Worm (Caenorhabditis elegans) whole organism, dauer: ENCODE results near the gene cdc-25.2.

Source experiments
- unc-62 ChIP-seq: sonication (generic microtip); optimal IDR thresholded peaks from 2 replicates; lab custom pipeline; 2017; ENCODE audit warnings: missing biosample characterization, missing genetic modification reagents, missing genetic modification characterization

The cdc-25.2 gene

ce11 chrV:1600561-1601088 is 33.7 kb downstream of the cdc-25.2 start, which contains the start of gene F16B4.2:
Gene F16B4.2 (plus strand): TSS chrV:1601038.
- TF ChIP-seq unc-62: no peak

ce11 chrV:1607790-1608189 is 40.9 kb downstream of the cdc-25.2 start, which contains the start of gene nhr-178:
Gene nhr-178 (minus strand): TSS chrV:1607953.
- TF ChIP-seq unc-62: no peak

- TF ChIP-seq unc-62: no peak
Measured at ce11 chrV:1610097-1610496, 43.2 kb downstream of the cdc-25.2 start, which contains the start of gene nhr-177. Gene nhr-177 (plus strand): TSS chrV:1610263.

ce11 chrV:1611570-1611969 is 44.7 kb downstream of the cdc-25.2 start:
- no peak for TF ChIP-seq unc-62

- TF ChIP-seq unc-62: no peak
Measured at ce11 chrV:1614726-1615125, 47.9 kb downstream of the cdc-25.2 start, which contains the start of gene srbc-41. Gene srbc-41 (minus strand): TSS chrV:1614826.

ce11 chrV:1618760-1619159 is 51.9 kb downstream of the cdc-25.2 start, which contains the start of gene nhr-179:
Gene nhr-179 (minus strand): TSS chrV:1618860.
- TF ChIP-seq unc-62: no peak

ce11 chrV:1620537-1620936 is 53.7 kb downstream of the cdc-25.2 start:
- TF ChIP-seq unc-62: no peak

ce11 chrV:1621494-1621893 is 54.6 kb downstream of the cdc-25.2 start, which contains the start of gene nhr-117:
Gene nhr-117 (minus strand): TSS chrV:1621520.
- TF ChIP-seq unc-62: no peak

ce11 chrV:1623429-1623828 is 56.6 kb downstream of the cdc-25.2 start:
- no peak for TF ChIP-seq unc-62

ce11 chrV:1624340-1624739 is 57.5 kb downstream of the cdc-25.2 start, which contains the start of gene nhr-110:
Gene nhr-110 (minus strand): TSS chrV:1624440.
- no peak for TF ChIP-seq unc-62

ce11 chrV:1626720-1627119 is 59.8 kb downstream of the cdc-25.2 start, which contains the start of gene nhr-237:
Gene nhr-237 (minus strand): TSS chrV:1626820.
- TF ChIP-seq unc-62: no peak

- TF ChIP-seq unc-62: no peak
Measured at ce11 chrV:1627269-1627668, 60.4 kb downstream of the cdc-25.2 start.

ce11 chrV:1629329-1629728 is 62.5 kb downstream of the cdc-25.2 start, which contains the start of gene nhr-238:
Gene nhr-238 (minus strand): TSS chrV:1629432.
- TF ChIP-seq unc-62: no peak

- no peak for TF ChIP-seq unc-62
Measured at ce11 chrV:1631148-1631547, 64.3 kb downstream of the cdc-25.2 start, which contains the start of gene Y46H3D.8. Gene Y46H3D.8 (minus strand): TSS chrV:1631248.

- TF ChIP-seq unc-62: no peak
Measured at ce11 chrV:1631717-1632116, 64.8 kb downstream of the cdc-25.2 start, which contains the start of gene irld-17. Gene irld-17 (plus strand): TSS chrV:1632017.
